Worm (Caenorhabditis elegans): ENCODE data around the gene cyp-34A10.

Gene cyp-34A10

ce11 chrV:3943364-3943763, 29.4 kb downstream of the cyp-34A10 start:
- TF ChIP-seq Y5F2A.4 (GFP tag; optimal IDR thresholded peaks at IDR 0.05) (no peak), aha-1 (tag) (peak; percentile 97), zag-1 (tag; optimal IDR thresholded peaks at IDR 0.05) (no peak), tag-97 (GFP tag; IDR thresholded peaks at IDR 0.05) (no peak), pqm-1 (tag; optimal IDR thresholded peaks at IDR 0.05) (no peak)

- TF ChIP-seq nhr-28 (tag; optimal IDR thresholded peaks at IDR 0.05) = peak; percentile 34
- no peak for TF ChIP-seq egl-43 (GFP tag; IDR thresholded peaks at IDR 0.05)
- no peak for TF ChIP-seq madf-5 (GFP tag; IDR thresholded peaks at IDR 0.05)
Observed at ce11 chrV:3941860-3942259, 30.9 kb downstream of the cyp-34A10 start, which contains the start of gene cyp-35B2. Gene cyp-35B2 (plus strand): TSS chrV:3942160.

ce11 chrV:3938789-3939188, 34.0 kb downstream of the cyp-34A10 start, which contains the start of gene cyp-35B1:
Gene cyp-35B1 (plus strand): TSS chrV:3939032.
- TF ChIP-seq dve-1 (tag; optimal IDR thresholded peaks at IDR 0.05; ENCODE audit: insufficient read depth) (no peak), hif-1 (tag; optimal IDR thresholded peaks at IDR 0.05) (no peak), zfp-2 (tag; optimal IDR thresholded peaks at IDR 0.05) (no peak), daf-16 (GFP tag; optimal IDR thresholded peaks at IDR 0.05) (no peak), daf-16 (tag; optimal IDR thresholded peaks at IDR 0.05) (peak; percentile 68), ztf-11 (tag; optimal IDR thresholded peaks at IDR 0.05) (no peak), set-16 (GFP tag; IDR thresholded peaks at IDR 0.05) (no peak), php-3 (GFP tag; IDR thresholded peaks at IDR 0.05) (no peak), mxl-3 (GFP tag; optimal IDR thresholded peaks at IDR 0.05) (no peak), R02D3.7 (tag; optimal IDR thresholded peaks at IDR 0.05) (no peak), egl-27 (tag; optimal IDR thresholded peaks at IDR 0.05) (no peak), nhr-28 (tag; optimal IDR thresholded peaks at IDR 0.05) (peak; percentile 92)

- peak; percentile 7 for TF ChIP-seq pqm-1 (tag; optimal IDR thresholded peaks at IDR 0.05)
- TF ChIP-seq dmd-8 (GFP tag; IDR thresholded peaks at IDR 0.05) = no peak
- peak; percentile 86 for TF ChIP-seq nhr-28 (tag; optimal IDR thresholded peaks at IDR 0.05)
- no peak for TF ChIP-seq ces-1 (GFP tag; optimal IDR thresholded peaks at IDR 0.05)
- 0 out of 2 replicates have a peak, but pooled peaks have one; percentile 34 for TF ChIP-seq dmd-6 (GFP tag; IDR thresholded peaks at IDR 0.05)
Observed at ce11 chrV:3935892-3936478, 36.8 kb downstream of the cyp-34A10 start, which contains the start of gene cyp-35A5. Gene cyp-35A5 (plus strand): TSS chrV:3936326.

ce11 chrV:3931326-3931725, 41.5 kb downstream of the cyp-34A10 start, which contains the start of gene srx-63:
Gene srx-63 (plus strand): TSS chrV:3931626.
- TF ChIP-seq nhr-42 (GFP tag; IDR thresholded peaks at IDR 0.05) (no peak), egl-43 (GFP tag; IDR thresholded peaks at IDR 0.05) (no peak), lsy-2 (tag; optimal IDR thresholded peaks at IDR 0.05) (no peak), daf-12 (tag; optimal IDR thresholded peaks at IDR 0.05) (no peak), F49E8.2 (tag; optimal IDR thresholded peaks at IDR 0.05; ENCODE audit: borderline replicate concordance) (no peak), ceh-44 (GFP tag; IDR thresholded peaks at IDR 0.05) (no peak), T26A8.4 (GFP tag; IDR thresholded peaks at IDR 0.05) (no peak), nhr-76 (tag; optimal IDR thresholded peaks at IDR 0.05) (no peak), ceh-62 (tag; optimal IDR thresholded peaks at IDR 0.05) (no peak)

- TF ChIP-seq pqm-1 (tag; optimal IDR thresholded peaks at IDR 0.05) (no peak), zip-11 (GFP tag; IDR thresholded peaks at IDR 0.05) (no peak), unc-39 (tag; optimal IDR thresholded peaks at IDR 0.05) (no peak), madf-5 (GFP tag; IDR thresholded peaks at IDR 0.05) (no peak), dmd-6 (GFP tag; IDR thresholded peaks at IDR 0.05) (no peak), nhr-6 (tag; optimal IDR thresholded peaks at IDR 0.05) (no peak), rbr-2 (tag; optimal IDR thresholded peaks at IDR 0.05) (no peak), aly-2 (tag; optimal IDR thresholded peaks at IDR 0.05) (no peak), hlh-11 (tag; optimal IDR thresholded peaks at IDR 0.05) (no peak), lsy-2 (tag; optimal IDR thresholded peaks at IDR 0.05) (no peak), F10B5.3 (tag; optimal IDR thresholded peaks at IDR 0.05) (no peak), ceh-62 (tag; optimal IDR thresholded peaks at IDR 0.05) (no peak), egl-43 (GFP tag; IDR thresholded peaks at IDR 0.05) (no peak), Y5F2A.4 (GFP tag; optimal IDR thresholded peaks at IDR 0.05) (no peak), ZK546.5 (tag; optimal IDR thresholded peaks at IDR 0.05) (no peak)
Observed at ce11 chrV:3929099-3929498, 43.7 kb downstream of the cyp-34A10 start, which contains the start of gene srx-64. Gene srx-64 (plus strand): TSS chrV:3929399.
